Worm (Caenorhabditis elegans) whole organism, young adult: ENCODE data around the gene asp-7.

Source experiments
- Y79H2A.3 ChIP-seq: fragments of 200-800 bp; sonication (Bioruptor generic); conservative IDR thresholded peaks from 2 replicates; pipeline ENCODE4 v1.3.6; 2022; ENCODE audit warnings: missing genetic modification reagents, missing genetic modification characterization, missing compliant biosample characterization
- ama-1 ChIP-seq, 3 experiments: fragments of 150-350 bp in 1 of 3; sonication (generic microtip) in 2 of 3; optimal IDR thresholded peaks; 2 replicates each; lab custom pipeline; 2014 to 2018; ENCODE audit warnings: missing biosample characterization in 2 of 3, missing genetic modification characterization in 2 of 3, missing genetic modification reagents in 2 of 3
- ceh-100 ChIP-seq: fragments of 200-800 bp; sonication (Bioruptor generic); IDR thresholded peaks from 2 replicates; pipeline ENCODE4 v1.3.6; 2022; ENCODE audit warnings: missing genetic modification reagents, missing genetic modification characterization, missing compliant biosample characterization
- him-1 ChIP-seq: sonication (generic microtip); optimal IDR thresholded peaks from 2 replicates; lab custom pipeline; 2016; ENCODE audit warnings: missing genotype, missing genetic modification reagents, missing genetic modification characterization, missing compliant biosample characterization
- snpc-1.1 ChIP-seq: sonication (generic microtip); optimal IDR thresholded peaks from 2 replicates; lab custom pipeline; 2017; ENCODE audit warnings: missing genetic modification characterization, mild to moderate bottlenecking, missing compliant biosample characterization, antibody characterized with exemption, moderate library complexity, missing genotype, missing genetic modification reagents; ENCODE audit not compliant: insufficient read depth
- unc-62 ChIP-seq: fragments of 150-350 bp; optimal IDR thresholded peaks from 2 replicates; lab custom pipeline; 2014; ENCODE audit warnings: missing biosample characterization, missing genetic modification reagents, missing genetic modification characterization

- TF ChIP-seq Y79H2A.3 (GFP tag; lab: Robert Waterston, UW) (no peak), unc-62 (no peak), ama-1 (optimal IDR thresholded peaks at IDR 0.05; lab: Kevin White, UChicago) (no peak), ama-1 (GFP tag; optimal IDR thresholded peaks at IDR 0.05; lab: Kevin White, UChicago) (no peak), him-1 (no peak), snpc-1.1 (tag; lab: Kevin White, UChicago) (no peak), ceh-100 (GFP tag; lab: Robert Waterston, UW) (no peak)
Observed at ce11 chrV:3069101-3069500, 41.0 kb downstream of the asp-7 start, which contains the start of gene str-40.
